Worm (Caenorhabditis elegans) whole organism, L1 larva: ENCODE results near the gene lsm-1.

Experiments used
- aly-2 ChIP-seq: fragments of 150-350 bp; optimal IDR thresholded peaks from 2 replicates; lab custom pipeline; 2014; ENCODE audit warnings: missing biosample characterization, missing genetic modification characterization
- ama-1 ChIP-seq: fragments of 150-350 bp; optimal IDR thresholded peaks from 2 replicates; lab custom pipeline; 2014
- ceh-63 ChIP-seq: fragments of 200-800 bp; sonication (Bioruptor generic); optimal IDR thresholded peaks from 2 replicates; lab custom pipeline; 2018; ENCODE audit warnings: mild to moderate bottlenecking, missing genetic modification characterization, missing compliant biosample characterization
- ceh-8 ChIP-seq: fragments of 200-800 bp; sonication (Bioruptor generic); optimal IDR thresholded peaks from 2 replicates; lab custom pipeline; 2018; ENCODE audit warnings: mild to moderate bottlenecking, missing genetic modification characterization, moderate library complexity, missing compliant biosample characterization
- efl-1 ChIP-seq, 4 experiments: fragments of 150-350 bp; optimal IDR thresholded peaks in 3 of 4; peaks in 1 of 4; 1 replicate in 1 of 4; 2 replicates in 3 of 4; lab custom pipeline; 2014; ENCODE audit warnings: missing biosample characterization in 2 of 4, missing genetic modification characterization in 2 of 4, missing genetic modification reagents in 2 of 4
- egl-13 ChIP-seq: sonication (generic microtip); optimal IDR thresholded peaks from 2 replicates; lab custom pipeline; 2016; ENCODE audit warnings: missing genotype, missing genetic modification reagents, missing genetic modification characterization, missing compliant biosample characterization
- egl-27 ChIP-seq, 2 experiments: fragments of 150-350 bp in 1 of 2; sonication (generic microtip); optimal IDR thresholded peaks; 3 replicates each; lab custom pipeline; 2017 to 2018; ENCODE audit warnings: missing biosample characterization in 2 of 2, missing genetic modification characterization in 2 of 2, missing genetic modification reagents in 2 of 2
- ets-5 ChIP-seq: fragments of 200-800 bp; sonication (Bioruptor generic); IDR thresholded peaks from 2 replicates; pipeline ENCODE4 v1.3.6; 2022; ENCODE audit warnings: missing genetic modification characterization, missing compliant biosample characterization
- fkh-10 ChIP-seq: sonication (generic microtip); optimal IDR thresholded peaks from 2 replicates; lab custom pipeline; 2017; ENCODE audit warnings: missing biosample characterization, missing genetic modification reagents, missing genetic modification characterization
- grh-1 ChIP-seq: fragments of 200-800 bp; sonication (Bioruptor generic); IDR thresholded peaks from 2 replicates; pipeline ENCODE4 v1.3.6; 2022; ENCODE audit warnings: missing genetic modification reagents, missing genetic modification characterization, missing compliant biosample characterization
- hpl-2 ChIP-seq: fragments of 150-350 bp; optimal IDR thresholded peaks from 2 replicates; lab custom pipeline; 2014; ENCODE audit warnings: missing biosample characterization, missing genetic modification reagents, missing genetic modification characterization
- lin-14 ChIP-seq: fragments of 200-800 bp; sonication (Bioruptor generic); optimal IDR thresholded peaks from 2 replicates; lab custom pipeline; 2018; ENCODE audit warnings: mild to moderate bottlenecking, missing genetic modification characterization, moderate library complexity, missing compliant biosample characterization
- lin-15B ChIP-seq: fragments of 150-350 bp; sonication (generic microtip); optimal IDR thresholded peaks from 3 replicates; lab custom pipeline; 2014; ENCODE audit warnings: missing biosample characterization, missing genetic modification characterization
- lin-35 ChIP-seq, 2 experiments: fragments of 150-350 bp; optimal IDR thresholded peaks; 2 replicates each; lab custom pipeline; 2014; ENCODE audit warnings: missing biosample characterization in 2 of 2, missing genetic modification characterization in 2 of 2, missing genetic modification reagents in 2 of 2
- lin-39 ChIP-seq: fragments of 150-350 bp; optimal IDR thresholded peaks from 2 replicates; lab custom pipeline; 2014; ENCODE audit warnings: missing biosample characterization, missing genetic modification reagents, missing genetic modification characterization
- lsy-2 ChIP-seq, 2 experiments: fragments of 150-350 bp; optimal IDR thresholded peaks; 2 replicates each; lab custom pipeline; 2014; ENCODE audit warnings: missing biosample characterization in 2 of 2, missing genetic modification characterization in 2 of 2
- mab-9 ChIP-seq: fragments of 200-800 bp; sonication (Bioruptor generic); IDR thresholded peaks from 2 replicates; pipeline ENCODE4 v1.3.6; 2022; ENCODE audit warnings: missing genetic modification reagents, missing genetic modification characterization, missing compliant biosample characterization
- mdl-1 ChIP-seq, 2 experiments: fragments of 150-350 bp; optimal IDR thresholded peaks; 2 replicates each; lab custom pipeline; 2014 to 2017; ENCODE audit warnings: missing biosample characterization in 2 of 2, missing genetic modification characterization in 2 of 2, inconsistent platforms in 1 of 2
- nhr-19 ChIP-seq: fragments of 200-800 bp; sonication (Bioruptor generic); conservative IDR thresholded peaks from 2 replicates; pipeline ENCODE4 v1.3.6; 2022; ENCODE audit warnings: missing genetic modification characterization, missing compliant biosample characterization
- nhr-71 ChIP-seq: sonication (generic microtip); optimal IDR thresholded peaks from 2 replicates; lab custom pipeline; 2016; ENCODE audit warnings: mild to moderate bottlenecking, missing genetic modification characterization, moderate library complexity, missing compliant biosample characterization
- nhr-90 ChIP-seq: sonication (generic microtip); optimal IDR thresholded peaks from 2 replicates; lab custom pipeline; 2016; ENCODE audit warnings: mild to moderate bottlenecking, missing genetic modification characterization, missing compliant biosample characterization; ENCODE audit not compliant: poor library complexity
- pag-3 ChIP-seq: sonication (generic microtip); optimal IDR thresholded peaks from 2 replicates; lab custom pipeline; 2017; ENCODE audit warnings: missing genetic modification characterization, mild to moderate bottlenecking, missing compliant biosample characterization, antibody characterized with exemption, borderline replicate concordance; ENCODE audit not compliant: insufficient read depth
- pax-3 ChIP-seq: fragments of 200-800 bp; sonication (Bioruptor generic); optimal IDR thresholded peaks from 2 replicates; lab custom pipeline; 2018; ENCODE audit warnings: mild to moderate bottlenecking, missing genetic modification characterization, moderate library complexity, missing compliant biosample characterization
- skn-1 ChIP-seq: fragments of 150-350 bp; optimal IDR thresholded peaks from 2 replicates; lab custom pipeline; 2014; ENCODE audit warnings: missing biosample characterization, missing genetic modification characterization
- sox-4 ChIP-seq: sonication (generic microtip); optimal IDR thresholded peaks from 2 replicates; lab custom pipeline; 2016; ENCODE audit warnings: missing genetic modification characterization, missing compliant biosample characterization
- tlp-1 ChIP-seq: fragments of 150-350 bp; optimal IDR thresholded peaks from 2 replicates; lab custom pipeline; 2014; ENCODE audit warnings: missing biosample characterization, missing genetic modification characterization
- unc-86 ChIP-seq: sonication (generic microtip); optimal IDR thresholded peaks from 2 replicates; lab custom pipeline; 2016; ENCODE audit warnings: missing genetic modification characterization, missing compliant biosample characterization
- unc-98 ChIP-seq: fragments of 200-800 bp; sonication (Bioruptor generic); IDR thresholded peaks from 2 replicates; pipeline ENCODE4 v1.3.6; 2022; ENCODE audit warnings: missing genetic modification characterization, missing compliant biosample characterization
- vab-15 ChIP-seq: sonication (generic microtip); optimal IDR thresholded peaks from 2 replicates; lab custom pipeline; 2017; ENCODE audit warnings: missing genotype, mild to moderate bottlenecking, missing genetic modification characterization, missing compliant biosample characterization
- zag-1 ChIP-seq: fragments of 150-350 bp; optimal IDR thresholded peaks from 2 replicates; lab custom pipeline; 2014; ENCODE audit warnings: missing biosample characterization, missing genetic modification characterization
- zip-4 ChIP-seq: fragments of 200-800 bp; sonication (Bioruptor generic); optimal IDR thresholded peaks from 2 replicates; lab custom pipeline; 2018; ENCODE audit warnings: mild to moderate bottlenecking, missing genetic modification characterization, moderate library complexity, missing compliant biosample characterization
- ztf-11 ChIP-seq, 2 experiments: sonication (generic microtip); optimal IDR thresholded peaks; 2 replicates each; lab custom pipeline; 2016 to 2017; ENCODE audit warnings: missing genetic modification characterization in 2 of 2, missing biosample characterization in 1 of 2, missing compliant biosample characterization in 1 of 2
- ztf-4 ChIP-seq: fragments of 150-350 bp; optimal IDR thresholded peaks from 2 replicates; lab custom pipeline; 2014; ENCODE audit warnings: missing biosample characterization, missing genetic modification characterization

Gene lsm-1

ce11 chrII:11086770-11087169 lies 40.0 kb upstream of the lsm-1 start:
- TF ChIP-seq ceh-8 (no peak), pag-3 (tag; lab: Kevin White, UChicago) (no peak), pax-3 (tag; lab: Kevin White, UChicago) (no peak), tlp-1 (tag; lab: Kevin White, UChicago) (no peak), lsy-2 (tag; optimal IDR thresholded peaks at IDR 0.05; lab: Kevin White, UChicago) (no peak)

ce11 chrII:11088137-11088536 lies 38.6 kb upstream of the lsm-1 start:
- no peak for TF ChIP-seq pag-3 (tag; lab: Kevin White, UChicago)
- TF ChIP-seq lin-14 (GFP tag; lab: Kevin White, UChicago): peak; percentile 6

ce11 chrII:11089356-11089755 lies 37.4 kb upstream of the lsm-1 start, which contains the start of gene unc-53:
TSS of gene unc-53 (minus strand) at chrII:11089456.
- no peak for TF ChIP-seq efl-1 (optimal IDR thresholded peaks at IDR 0.05; lab: Kevin White, UChicago)
- no peak for TF ChIP-seq efl-1 (GFP tag; optimal IDR thresholded peaks at IDR 0.05 in 1 of 2; lab: Kevin White, UChicago)
- no peak for TF ChIP-seq sox-4 (tag; lab: Kevin White, UChicago)
- no peak for TF ChIP-seq egl-13
- TF ChIP-seq lin-39 (tag; lab: Kevin White, UChicago): no peak

- TF ChIP-seq lin-14 (GFP tag; lab: Kevin White, UChicago) (peak; percentile 69), fkh-10 (peak; percentile 75), ceh-63 (GFP tag; lab: Kevin White, UChicago) (no peak)
Measured at ce11 chrII:11091577-11091976, 35.2 kb upstream of the lsm-1 start.

- no peak for TF ChIP-seq mab-9 (GFP tag; lab: Robert Waterston, UW)
- TF ChIP-seq grh-1 (GFP tag; lab: Robert Waterston, UW): no peak
- TF ChIP-seq pax-3 (tag; lab: Kevin White, UChicago): no peak
- no peak for TF ChIP-seq hpl-2 (GFP tag; lab: Kevin White, UChicago)
- no peak for TF ChIP-seq sox-4 (tag; lab: Kevin White, UChicago)
- no peak for TF ChIP-seq ceh-8
- TF ChIP-seq nhr-90: no peak
- TF ChIP-seq efl-1 (optimal IDR thresholded peaks at IDR 0.05; lab: Kevin White, UChicago): no peak
- TF ChIP-seq efl-1 (GFP tag; optimal IDR thresholded peaks at IDR 0.05 in 1 of 2; lab: Kevin White, UChicago): no peak
- TF ChIP-seq ceh-63 (GFP tag; lab: Kevin White, UChicago): no peak
- no peak for TF ChIP-seq egl-27 (tag; optimal IDR thresholded peaks at IDR 0.05; lab: Kevin White, UChicago)
- no peak for TF ChIP-seq nhr-19 (GFP tag; lab: Robert Waterston, UW)
- no peak for TF ChIP-seq unc-86 (tag; lab: Kevin White, UChicago)
- TF ChIP-seq unc-98 (GFP tag; lab: Robert Waterston, UW): no peak
- TF ChIP-seq aly-2 (tag; lab: Kevin White, UChicago): no peak
- TF ChIP-seq ama-1 (lab: Kevin White, UChicago): no peak
- TF ChIP-seq skn-1 (tag; lab: Kevin White, UChicago): no peak
- no peak for TF ChIP-seq lin-35 (GFP tag; optimal IDR thresholded peaks at IDR 0.05; lab: Kevin White, UChicago)
- no peak for TF ChIP-seq ztf-4
- TF ChIP-seq lsy-2 (tag; optimal IDR thresholded peaks at IDR 0.05; lab: Kevin White, UChicago): no peak
- TF ChIP-seq lin-15B: no peak
Measured at ce11 chrII:11092413-11092812, 34.3 kb upstream of the lsm-1 start, which contains the start of gene rpl-42. TSS of gene rpl-42 (plus strand) at chrII:11092713.

ce11 chrII:11094431-11094830 lies 32.3 kb upstream of the lsm-1 start:
- TF ChIP-seq zip-4 (GFP tag; lab: Kevin White, UChicago) (no peak), lin-14 (GFP tag; lab: Kevin White, UChicago) (no peak), ets-5 (GFP tag; lab: Robert Waterston, UW) (no peak), mdl-1 (tag; optimal IDR thresholded peaks at IDR 0.05; lab: Kevin White, UChicago) (no peak), ztf-11 (tag; optimal IDR thresholded peaks at IDR 0.05; lab: Kevin White, UChicago) (no peak), vab-15 (no peak), zag-1 (tag; lab: Kevin White, UChicago) (no peak), unc-86 (tag; lab: Kevin White, UChicago) (no peak), nhr-71 (tag; lab: Kevin White, UChicago) (no peak)
